Fruit fly (Drosophila melanogaster): Measurements from ENCODE around the gene vari.

dm6 chr2L:20776940-20777502 lies 19.8 kb downstream of the vari start:
- TF ChIP-seq CG8319 (GFP tag; optimal IDR thresholded peaks at IDR 0.05) (no peak), OdsH (GFP tag; optimal IDR thresholded peaks at IDR 0.05) (no peak), Sox102F (GFP tag; optimal IDR thresholded peaks at IDR 0.05) (no peak), Gug (GFP tag; IDR thresholded peaks at IDR 0.05) (no peak), cyc (GFP tag; optimal IDR thresholded peaks at IDR 0.05) (no peak), Lpt (GFP tag; optimal IDR thresholded peaks at IDR 0.05) (no peak)
